Fruit fly (Drosophila melanogaster) whole organism, pupa: ENCODE data around the gene CG17440.

Experiments used
- CG13204 ChIP-seq: fragments of 200-800 bp; sonication (Bioruptor generic); optimal IDR thresholded peaks from 2 replicates; lab custom pipeline; 2018; ENCODE audit warnings: missing biosample characterization, mild to moderate bottlenecking, missing genetic modification characterization, moderate library complexity
- CG15710 ChIP-seq: fragments of 200-800 bp; sonication (Bioruptor generic); optimal IDR thresholded peaks from 2 replicates; lab custom pipeline; 2018; ENCODE audit warnings: missing biosample characterization, mild to moderate bottlenecking, missing genetic modification characterization, moderate library complexity
- CG32121 ChIP-seq: fragments of 200-800 bp; sonication (Bioruptor generic); IDR thresholded peaks from 2 replicates; pipeline ENCODE4 v1.3.6; 2022; ENCODE audit warnings: missing biosample characterization, missing genetic modification characterization
- CG34367 ChIP-seq: fragments of 200-800 bp; sonication (Bioruptor generic); optimal IDR thresholded peaks from 2 replicates; lab custom pipeline; 2018; ENCODE audit warnings: missing biosample characterization, mild to moderate bottlenecking, missing genetic modification characterization
- CG4496 ChIP-seq: fragments of 200-800 bp; sonication (Bioruptor generic); IDR thresholded peaks from 3 replicates; pipeline ENCODE4 v1.3.6; 2022; ENCODE audit warnings: missing biosample characterization, missing genetic modification characterization
- CG8159 ChIP-seq: fragments of 200-800 bp; sonication (Bioruptor generic); optimal IDR thresholded peaks from 3 replicates; lab custom pipeline; 2018; ENCODE audit warnings: missing biosample characterization, mild to moderate bottlenecking, missing genetic modification characterization, moderate library complexity
- CG8301 ChIP-seq: fragments of 200-800 bp; sonication (Bioruptor generic); optimal IDR thresholded peaks from 2 replicates; lab custom pipeline; 2018; ENCODE audit warnings: missing biosample characterization, mild to moderate bottlenecking, missing genetic modification characterization
- CG9948 ChIP-seq: fragments of 200-800 bp; sonication (Bioruptor generic); optimal IDR thresholded peaks from 2 replicates; lab custom pipeline; 2018; ENCODE audit warnings: missing biosample characterization, mild to moderate bottlenecking, missing genetic modification characterization, moderate library complexity
- Ets98B ChIP-seq: fragments of 200-800 bp; sonication (Bioruptor generic); IDR thresholded peaks from 2 replicates; pipeline ENCODE4 v1.3.6; 2022; ENCODE audit warnings: missing biosample characterization, missing genetic modification characterization
- Pif1A ChIP-seq: fragments of 200-800 bp; sonication (Bioruptor generic); optimal IDR thresholded peaks from 3 replicates; lab custom pipeline; 2016; ENCODE audit warnings: missing biosample characterization, missing genetic modification characterization
- Pif1B ChIP-seq: fragments of 200-800 bp; sonication (Bioruptor generic); optimal IDR thresholded peaks from 3 replicates; lab custom pipeline; 2016; ENCODE audit warnings: missing biosample characterization, missing genetic modification characterization
- gl ChIP-seq: fragments of 200-800 bp; sonication (Bioruptor generic); optimal IDR thresholded peaks from 2 replicates; lab custom pipeline; 2018; ENCODE audit warnings: missing biosample characterization, mild to moderate bottlenecking, missing genetic modification characterization
- rn ChIP-seq: fragments of 200-800 bp; sonication (Bioruptor generic); IDR thresholded peaks from 2 replicates; pipeline ENCODE4 v1.3.6; 2022; ENCODE audit warnings: missing biosample characterization, missing genetic modification characterization

- no peak for TF ChIP-seq CG34367 (tag; lab: Kevin White, UChicago)
- no peak for TF ChIP-seq CG15710 (tag; lab: Kevin White, UChicago)
- TF ChIP-seq Ets98B (GFP tag; lab: Robert Waterston, UW): peak; percentile 31; the same call in 1 of the 2 replicates
- TF ChIP-seq CG13204 (GFP tag; lab: Kevin White, UChicago): no peak
- TF ChIP-seq CG4496 (GFP tag; lab: Robert Waterston, UW): no peak; the same call in 2 of the 3 replicates
- no peak for TF ChIP-seq CG8159 (tag; lab: Kevin White, UChicago)
- TF ChIP-seq gl (tag; lab: Kevin White, UChicago): no peak
- no peak for TF ChIP-seq Pif1A (GFP tag; lab: Kevin White, UChicago)
- no peak for TF ChIP-seq CG8301
- no peak for TF ChIP-seq rn (GFP tag; lab: Robert Waterston, UW)
- TF ChIP-seq CG32121 (GFP tag; lab: Robert Waterston, UW): no peak
- no peak for TF ChIP-seq Pif1B (GFP tag; lab: Kevin White, UChicago)
- no peak for TF ChIP-seq CG9948 (tag; lab: Kevin White, UChicago)
These were observed 46.5 kb downstream of the CG17440 start, which contains the start of gene t for dm6 chrX:9223182-9223581.
